Worm (Caenorhabditis elegans): ENCODE data around the gene cnnm-1.

Gene cnnm-1

DNA sequence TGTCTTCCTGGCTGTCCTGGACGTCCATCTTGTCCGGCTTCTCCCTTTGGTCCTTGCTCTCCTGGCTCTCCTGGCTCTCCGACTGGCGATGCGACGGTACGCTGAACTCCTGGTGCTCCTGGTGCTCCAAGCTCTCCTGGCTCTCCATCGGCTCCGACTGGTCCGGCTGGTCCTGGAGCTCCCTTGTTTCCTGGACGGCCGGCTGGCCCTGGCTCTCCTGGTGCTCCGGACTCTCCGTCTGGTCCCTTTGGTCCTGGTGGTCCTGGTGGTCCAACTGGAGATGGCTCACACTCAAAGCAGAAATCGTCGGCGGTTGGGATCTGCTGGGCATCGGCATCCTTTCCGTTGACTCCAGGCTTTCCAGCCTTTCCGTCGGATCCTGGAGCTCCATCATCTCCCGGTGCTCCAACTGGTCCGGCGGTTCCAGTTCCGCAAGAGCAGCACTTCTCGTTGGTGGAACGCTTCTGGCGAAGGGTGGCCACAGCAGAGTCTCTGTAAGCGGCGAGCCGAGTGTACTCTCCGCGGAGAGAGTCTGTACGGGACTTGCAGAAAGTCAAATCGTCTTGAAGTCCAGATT is 23.5 kb downstream of the cnnm-1 start:
- TF ChIP-seq scrt-1 (GFP tag; IDR thresholded peaks at IDR 0.05): no peak
- TF ChIP-seq pes-1 (GFP tag; IDR thresholded peaks at IDR 0.05): no peak

DNA sequence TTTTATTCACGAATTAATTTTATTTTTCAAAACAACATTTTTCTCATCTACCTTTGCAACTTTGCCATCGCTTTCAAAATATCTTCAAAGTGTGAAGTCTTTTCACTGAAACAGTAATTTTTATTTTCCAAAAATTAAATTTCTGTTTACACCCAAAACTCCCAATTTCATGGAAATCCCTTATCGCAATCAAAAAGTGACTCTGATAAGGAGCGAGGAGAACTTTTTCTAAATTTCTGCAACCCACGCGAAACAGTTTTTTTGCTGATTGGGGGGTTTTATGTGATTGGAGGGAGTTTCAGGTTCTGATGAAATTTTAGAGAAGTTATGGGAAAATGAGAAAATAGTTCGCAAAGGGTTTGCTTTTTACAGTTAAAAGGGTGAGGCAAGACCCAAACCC is 27.1 kb downstream of the cnnm-1 start:
- TF ChIP-seq hnd-1 (tag; optimal IDR thresholded peaks at IDR 0.05) (no peak), flt-1 (GFP tag; IDR thresholded peaks at IDR 0.05) (no peak), ets-7 (tag; optimal IDR thresholded peaks at IDR 0.05) (no peak), sea-1 (GFP tag; conservative IDR thresholded peaks at IDR 0.05) (no peak), hmg-4 (GFP tag; optimal IDR thresholded peaks at IDR 0.05) (no peak), tra-4 (tag; optimal IDR thresholded peaks at IDR 0.05) (no peak), aly-1 (tag; optimal IDR thresholded peaks at IDR 0.05) (no peak), tbx-11 (GFP tag; IDR thresholded peaks at IDR 0.05) (no peak), tbx-37 (GFP tag; conservative IDR thresholded peaks at IDR 0.05) (no peak), ceh-13 (GFP tag; optimal IDR thresholded peaks at IDR 0.05) (no peak), F13C5.2 (tag; optimal IDR thresholded peaks at IDR 0.05) (no peak), B0310.2 (tag; optimal IDR thresholded peaks at IDR 0.05) (no peak), pes-1 (GFP tag; IDR thresholded peaks at IDR 0.05) (no peak), ama-1 (optimal IDR thresholded peaks at IDR 0.05) (no peak), ceh-36 (tag; optimal IDR thresholded peaks at IDR 0.05) (no peak), hmbx-1 (tag; optimal IDR thresholded peaks at IDR 0.05) (no peak), scrt-1 (GFP tag; IDR thresholded peaks at IDR 0.05) (no peak)

DNA sequence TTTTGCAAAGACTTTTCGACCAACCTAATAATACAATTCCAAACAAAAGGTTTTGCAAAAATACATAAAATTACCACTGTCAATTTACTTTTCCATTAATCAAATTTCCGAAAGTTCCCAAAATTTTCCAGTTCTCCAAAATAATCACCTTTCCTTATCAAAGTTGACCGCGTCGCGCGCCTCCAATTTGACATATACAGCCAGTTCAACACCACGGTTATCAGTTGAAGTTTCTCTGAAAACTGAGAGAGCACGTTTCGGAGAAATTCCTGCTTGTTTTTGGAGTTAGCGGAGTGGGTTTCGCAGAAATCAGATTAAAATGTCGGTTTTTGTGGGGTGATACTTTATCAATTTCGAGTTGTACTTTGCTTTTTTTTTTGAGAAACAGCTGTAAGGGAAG is 27.6 kb downstream of the cnnm-1 start:
- no peak for TF ChIP-seq B0310.2 (tag; optimal IDR thresholded peaks at IDR 0.05)
- TF ChIP-seq scrt-1 (GFP tag; IDR thresholded peaks at IDR 0.05): no peak
- no peak for TF ChIP-seq sea-1 (GFP tag; conservative IDR thresholded peaks at IDR 0.05)
- TF ChIP-seq ceh-36 (tag; optimal IDR thresholded peaks at IDR 0.05): no peak
- TF ChIP-seq pes-1 (GFP tag; IDR thresholded peaks at IDR 0.05): no peak
- TF ChIP-seq tra-4 (tag; optimal IDR thresholded peaks at IDR 0.05): no peak
- TF ChIP-seq hmg-4 (GFP tag; optimal IDR thresholded peaks at IDR 0.05): no peak
- no peak for TF ChIP-seq tbx-37 (GFP tag; conservative IDR thresholded peaks at IDR 0.05)
- TF ChIP-seq F13C5.2 (tag; optimal IDR thresholded peaks at IDR 0.05): no peak
- TF ChIP-seq ets-7 (tag; optimal IDR thresholded peaks at IDR 0.05): no peak
- TF ChIP-seq hmbx-1 (tag; optimal IDR thresholded peaks at IDR 0.05): no peak
- TF ChIP-seq ama-1 (optimal IDR thresholded peaks at IDR 0.05): no peak
- no peak for TF ChIP-seq aly-1 (tag; optimal IDR thresholded peaks at IDR 0.05)
- TF ChIP-seq tbx-11 (GFP tag; IDR thresholded peaks at IDR 0.05): no peak

DNA sequence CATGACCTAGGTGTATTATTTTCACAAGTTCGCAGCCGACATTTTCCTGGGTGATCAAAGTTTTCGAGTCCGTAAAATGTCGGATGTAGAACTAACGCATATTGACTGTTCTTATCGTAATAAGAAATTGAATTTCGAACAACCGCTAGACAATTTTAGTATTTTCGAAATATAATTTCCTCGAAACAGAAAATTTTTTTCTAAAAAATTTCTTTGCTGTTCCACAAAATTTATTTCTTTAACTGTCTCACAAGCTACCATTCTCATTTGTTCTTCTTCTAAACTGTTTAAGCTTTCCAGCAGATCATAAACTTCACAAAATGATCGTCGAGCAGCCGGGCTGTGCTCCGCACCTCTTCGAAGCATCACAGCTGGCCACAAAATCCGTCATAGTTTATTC is 30.5 kb downstream of the cnnm-1 start, which contains the start of gene C52D10.3:
TSS of gene C52D10.3 (plus strand) at position 301 of the 400 bp plus-strand sequence.
- no peak for TF ChIP-seq tbx-37 (GFP tag; conservative IDR thresholded peaks at IDR 0.05)
- TF ChIP-seq hmbx-1 (tag; optimal IDR thresholded peaks at IDR 0.05): no peak
- TF ChIP-seq sea-1 (GFP tag; conservative IDR thresholded peaks at IDR 0.05): no peak
- TF ChIP-seq hnd-1 (tag; optimal IDR thresholded peaks at IDR 0.05): no peak
- TF ChIP-seq ceh-36 (tag; optimal IDR thresholded peaks at IDR 0.05): no peak
- TF ChIP-seq F13C5.2 (tag; optimal IDR thresholded peaks at IDR 0.05): no peak
- no peak for TF ChIP-seq ets-7 (tag; optimal IDR thresholded peaks at IDR 0.05)
- TF ChIP-seq scrt-1 (GFP tag; IDR thresholded peaks at IDR 0.05): no peak
- TF ChIP-seq pes-1 (GFP tag; IDR thresholded peaks at IDR 0.05): no peak
- TF ChIP-seq aly-1 (tag; optimal IDR thresholded peaks at IDR 0.05): no peak
- no peak for TF ChIP-seq flt-1 (GFP tag; IDR thresholded peaks at IDR 0.05)
- TF ChIP-seq ama-1 (optimal IDR thresholded peaks at IDR 0.05): no peak
- TF ChIP-seq hmg-4 (GFP tag; optimal IDR thresholded peaks at IDR 0.05): no peak
- no peak for TF ChIP-seq ceh-13 (GFP tag; optimal IDR thresholded peaks at IDR 0.05)
- no peak for TF ChIP-seq tbx-11 (GFP tag; IDR thresholded peaks at IDR 0.05)
- no peak for TF ChIP-seq B0310.2 (tag; optimal IDR thresholded peaks at IDR 0.05)
- no peak for TF ChIP-seq tra-4 (tag; optimal IDR thresholded peaks at IDR 0.05)

DNA sequence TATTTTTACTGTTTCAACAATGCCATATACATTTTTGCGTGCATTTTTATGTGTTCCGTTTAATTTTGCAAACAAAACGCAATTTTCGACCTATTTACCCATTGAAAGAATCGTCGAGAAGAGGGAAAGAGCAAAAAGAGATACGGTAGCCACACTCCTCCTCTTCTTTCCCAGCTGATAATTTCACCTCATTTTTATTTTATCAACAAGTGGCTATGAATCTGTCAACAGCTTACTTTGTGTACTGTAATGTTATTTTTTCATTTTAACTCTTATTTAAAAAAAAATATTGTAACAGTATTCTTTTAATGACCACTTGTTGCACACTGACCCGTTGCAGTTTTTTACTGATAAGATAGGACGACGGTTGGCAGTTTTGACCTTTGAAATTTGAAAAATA is 31.7 kb downstream of the cnnm-1 start:
- TF ChIP-seq flt-1 (GFP tag; IDR thresholded peaks at IDR 0.05) (no peak), hnd-1 (tag; optimal IDR thresholded peaks at IDR 0.05) (no peak), ceh-13 (GFP tag; optimal IDR thresholded peaks at IDR 0.05) (no peak), ceh-36 (tag; optimal IDR thresholded peaks at IDR 0.05) (no peak), ets-7 (tag; optimal IDR thresholded peaks at IDR 0.05) (no peak), tbx-11 (GFP tag; IDR thresholded peaks at IDR 0.05) (no peak), sea-1 (GFP tag; conservative IDR thresholded peaks at IDR 0.05) (no peak), hmg-4 (GFP tag; optimal IDR thresholded peaks at IDR 0.05) (no peak), aly-1 (tag; optimal IDR thresholded peaks at IDR 0.05) (no peak), pes-1 (GFP tag; IDR thresholded peaks at IDR 0.05) (no peak), hmbx-1 (tag; optimal IDR thresholded peaks at IDR 0.05) (no peak), B0310.2 (tag; optimal IDR thresholded peaks at IDR 0.05) (no peak), F13C5.2 (tag; optimal IDR thresholded peaks at IDR 0.05) (no peak), tbx-37 (GFP tag; conservative IDR thresholded peaks at IDR 0.05) (no peak), ama-1 (optimal IDR thresholded peaks at IDR 0.05) (no peak), tra-4 (tag; optimal IDR thresholded peaks at IDR 0.05) (no peak)

DNA sequence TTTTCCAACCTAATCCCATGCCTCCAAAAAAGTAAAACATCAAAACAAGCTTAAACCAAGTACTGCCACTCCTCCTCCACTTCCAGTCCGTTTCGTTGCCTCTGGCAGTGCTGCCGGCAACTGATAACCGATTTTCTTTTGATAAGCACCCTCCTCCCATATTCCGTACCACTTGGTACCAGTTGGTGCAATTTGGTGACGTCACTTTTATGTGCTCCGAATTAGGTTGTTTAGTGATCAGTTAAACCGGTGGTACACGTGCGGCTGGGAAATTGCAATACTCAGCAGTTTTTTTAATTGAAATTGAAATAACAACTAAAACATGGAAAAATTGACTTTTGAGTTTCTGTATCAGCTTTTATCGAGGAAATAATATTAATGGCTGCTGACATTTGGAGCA is 32.6 kb downstream of the cnnm-1 start:
- no peak for TF ChIP-seq hnd-1 (tag; optimal IDR thresholded peaks at IDR 0.05)
- no peak for TF ChIP-seq B0310.2 (tag; optimal IDR thresholded peaks at IDR 0.05)
- no peak for TF ChIP-seq hmg-4 (GFP tag; optimal IDR thresholded peaks at IDR 0.05)
- no peak for TF ChIP-seq tbx-11 (GFP tag; IDR thresholded peaks at IDR 0.05)
- no peak for TF ChIP-seq tbx-37 (GFP tag; conservative IDR thresholded peaks at IDR 0.05)
- TF ChIP-seq hmbx-1 (tag; optimal IDR thresholded peaks at IDR 0.05): no peak
- no peak for TF ChIP-seq sea-1 (GFP tag; conservative IDR thresholded peaks at IDR 0.05)
- no peak for TF ChIP-seq ceh-13 (GFP tag; optimal IDR thresholded peaks at IDR 0.05)
- no peak for TF ChIP-seq pes-1 (GFP tag; IDR thresholded peaks at IDR 0.05)
- TF ChIP-seq ceh-36 (tag; optimal IDR thresholded peaks at IDR 0.05): no peak
- TF ChIP-seq ets-7 (tag; optimal IDR thresholded peaks at IDR 0.05): no peak
- no peak for TF ChIP-seq scrt-1 (GFP tag; IDR thresholded peaks at IDR 0.05)
- no peak for TF ChIP-seq F13C5.2 (tag; optimal IDR thresholded peaks at IDR 0.05)
- no peak for TF ChIP-seq aly-1 (tag; optimal IDR thresholded peaks at IDR 0.05)

DNA sequence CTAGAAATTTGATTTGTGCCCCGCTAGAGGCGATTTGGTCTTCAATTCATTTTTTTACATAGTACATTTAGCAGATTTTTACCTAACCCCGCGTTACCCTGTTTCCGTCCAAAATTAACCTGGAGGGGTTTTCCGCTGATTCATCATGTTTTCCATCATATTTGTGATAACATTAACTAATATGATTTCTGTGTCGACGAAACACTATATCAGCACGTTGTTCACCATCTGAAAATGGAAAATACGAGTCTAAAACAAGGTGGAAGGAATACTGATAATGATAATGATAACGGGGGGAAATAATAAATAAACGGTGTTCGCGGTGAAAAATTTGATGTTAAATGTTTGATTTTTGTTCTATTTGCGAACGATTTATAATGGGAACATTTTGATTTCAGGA is 34.9 kb downstream of the cnnm-1 start:
- TF ChIP-seq hnd-1 (tag; optimal IDR thresholded peaks at IDR 0.05) (no peak), hmg-4 (GFP tag; optimal IDR thresholded peaks at IDR 0.05) (no peak), tbx-37 (GFP tag; conservative IDR thresholded peaks at IDR 0.05) (no peak), aly-1 (tag; optimal IDR thresholded peaks at IDR 0.05) (no peak), flt-1 (GFP tag; IDR thresholded peaks at IDR 0.05) (no peak), scrt-1 (GFP tag; IDR thresholded peaks at IDR 0.05) (no peak), hmbx-1 (tag; optimal IDR thresholded peaks at IDR 0.05) (no peak)
